Worm (Caenorhabditis elegans): ENCODE data around the gene D1046.18.

ce11 chrIV:8967990-8968389, 37.9 kb downstream of the D1046.18 start, which contains the start of gene suex-2:
- no peak for TF ChIP-seq eyg-1 (tag; optimal IDR thresholded peaks at IDR 0.05)
- TF ChIP-seq mec-3 (tag; optimal IDR thresholded peaks at IDR 0.05; ENCODE audit: borderline replicate concordance) = no peak
- no peak for TF ChIP-seq madf-2 (tag; optimal IDR thresholded peaks at IDR 0.05)
- TF ChIP-seq nfya-1 (tag; optimal IDR thresholded peaks at IDR 0.05) = no peak
- no peak for TF ChIP-seq syd-9 (tag; optimal IDR thresholded peaks at IDR 0.05)
- TF ChIP-seq nhr-232 (tag; optimal IDR thresholded peaks at IDR 0.05) = no peak
- no peak for TF ChIP-seq nhr-11 (tag; optimal IDR thresholded peaks at IDR 0.05)
